Worm (Caenorhabditis elegans): ENCODE results near the gene T01D1.8.

Gene T01D1.8

ce11 chrII:159294-159922, 27.1 kb upstream of the T01D1.8 start:
- TF ChIP-seq sem-2 (GFP tag; optimal IDR thresholded peaks at IDR 0.05) (no peak), M03D4.4 (tag; optimal IDR thresholded peaks at IDR 0.05) (no peak), hlh-1 (tag; optimal IDR thresholded peaks at IDR 0.05) (peak; percentile 68), bed-3 (GFP tag; optimal IDR thresholded peaks at IDR 0.05) (no peak), pha-4 (tag; optimal IDR thresholded peaks at IDR 0.05) (peak; percentile 26), ham-2 (GFP tag; optimal IDR thresholded peaks at IDR 0.05) (no peak), sptf-1 (tag; optimal IDR thresholded peaks at IDR 0.05) (no peak), mls-2 (tag; optimal IDR thresholded peaks at IDR 0.05) (no peak), ceh-43 (GFP tag; optimal IDR thresholded peaks at IDR 0.05) (no peak), unc-39 (tag; optimal IDR thresholded peaks at IDR 0.05) (no peak), elt-3 (tag; optimal IDR thresholded peaks at IDR 0.05) (no peak), nhr-12 (tag; optimal IDR thresholded peaks at IDR 0.05) (no peak), nhr-28 (tag; optimal IDR thresholded peaks at IDR 0.05) (no peak), tbx-8 (GFP tag; optimal IDR thresholded peaks at IDR 0.05) (no peak), lsy-2 (tag; optimal IDR thresholded peaks at IDR 0.05) (peak; percentile 54), zip-8 (tag; optimal IDR thresholded peaks at IDR 0.05) (no peak), ceh-83 (GFP tag; optimal IDR thresholded peaks at IDR 0.05) (no peak), mep-1 (tag; optimal IDR thresholded peaks at IDR 0.05) (no peak), lin-13 (tag; optimal IDR thresholded peaks at IDR 0.05) (no peak), ztf-11 (tag; optimal IDR thresholded peaks at IDR 0.05) (no peak), drap-1 (GFP tag; optimal IDR thresholded peaks at IDR 0.05) (no peak), unc-62 (GFP tag; optimal IDR thresholded peaks at IDR 0.05) (peak; percentile 51), nhr-2 (tag; optimal IDR thresholded peaks at IDR 0.05) (no peak), lin-32 (GFP tag; optimal IDR thresholded peaks at IDR 0.05) (no peak), elt-1 (tag; optimal IDR thresholded peaks at IDR 0.05; ENCODE audit: borderline replicate concordance, insufficient read depth) (no peak), snpc-4 (tag; optimal IDR thresholded peaks at IDR 0.05) (no peak), ceh-39 (tag; optimal IDR thresholded peaks at IDR 0.05) (peak; percentile 89), cnd-1 (tag; optimal IDR thresholded peaks at IDR 0.05) (no peak), nhr-237 (tag; optimal IDR thresholded peaks at IDR 0.05) (no peak), unc-120 (tag; optimal IDR thresholded peaks at IDR 0.05; ENCODE audit: poor library complexity, severe bottlenecking) (peak; percentile 10), blmp-1 (tag; optimal IDR thresholded peaks at IDR 0.05) (no peak), flh-1 (GFP tag; optimal IDR thresholded peaks at IDR 0.05) (no peak)

ce11 chrII:160561-161123, 25.9 kb upstream of the T01D1.8 start:
- no peak for TF ChIP-seq sptf-1 (tag; optimal IDR thresholded peaks at IDR 0.05)
- TF ChIP-seq cnd-1 (tag; optimal IDR thresholded peaks at IDR 0.05): no peak
- TF ChIP-seq ham-2 (GFP tag; optimal IDR thresholded peaks at IDR 0.05): no peak
- TF ChIP-seq nhr-12 (tag; optimal IDR thresholded peaks at IDR 0.05): no peak
- no peak for TF ChIP-seq mep-1 (tag; optimal IDR thresholded peaks at IDR 0.05)
- no peak for TF ChIP-seq blmp-1 (tag; optimal IDR thresholded peaks at IDR 0.05)
- TF ChIP-seq ces-1 (GFP tag; optimal IDR thresholded peaks at IDR 0.05): no peak
- TF ChIP-seq elt-1 (tag; optimal IDR thresholded peaks at IDR 0.05; ENCODE audit: borderline replicate concordance, insufficient read depth): no peak
- TF ChIP-seq lin-32 (GFP tag; optimal IDR thresholded peaks at IDR 0.05): peak; percentile 52
- no peak for TF ChIP-seq lin-13 (tag; optimal IDR thresholded peaks at IDR 0.05)
- TF ChIP-seq zip-8 (tag; optimal IDR thresholded peaks at IDR 0.05): no peak
- no peak for TF ChIP-seq unc-62 (GFP tag; optimal IDR thresholded peaks at IDR 0.05)
- TF ChIP-seq hlh-1 (tag; optimal IDR thresholded peaks at IDR 0.05): peak; percentile 64

ce11 chrII:161275-161674, 25.3 kb upstream of the T01D1.8 start:
- TF ChIP-seq unc-62 (GFP tag; optimal IDR thresholded peaks at IDR 0.05) (peak; percentile 74), ces-1 (GFP tag; optimal IDR thresholded peaks at IDR 0.05) (peak; percentile 29), nhr-12 (tag; optimal IDR thresholded peaks at IDR 0.05) (no peak), unc-120 (tag; optimal IDR thresholded peaks at IDR 0.05; ENCODE audit: poor library complexity, severe bottlenecking) (peak; percentile 80), M03D4.4 (tag; optimal IDR thresholded peaks at IDR 0.05) (no peak), cnd-1 (tag; optimal IDR thresholded peaks at IDR 0.05) (no peak), hlh-1 (tag; optimal IDR thresholded peaks at IDR 0.05) (peak; percentile 99), ceh-83 (GFP tag; optimal IDR thresholded peaks at IDR 0.05) (no peak)

ce11 chrII:162182-162581, 24.4 kb upstream of the T01D1.8 start, which contains the start of gene etr-1:
Gene etr-1, plus strand, starts transcription at chrII:162374.
- TF ChIP-seq elt-1 (tag; optimal IDR thresholded peaks at IDR 0.05; ENCODE audit: borderline replicate concordance, insufficient read depth) (peak; percentile 2), tbx-8 (GFP tag; optimal IDR thresholded peaks at IDR 0.05) (no peak)
